Fruit fly (Drosophila melanogaster) whole organism, embryonic: ENCODE measurements around the gene CG9662.
A peak's percentile ranks its signal among the peaks of the same experiment; 100 is the strongest.

Experiments
- CG12391 ChIP-seq: fragments of 200-800 bp; sonication (Bioruptor generic); optimal IDR thresholded peaks from 3 replicates; lab custom pipeline; 2018; ENCODE audit warnings: missing biosample characterization, mild to moderate bottlenecking, missing genetic modification characterization, moderate library complexity
- CG13123 ChIP-seq: fragments of 200-800 bp; sonication (Bioruptor generic); optimal IDR thresholded peaks from 2 replicates; lab custom pipeline; 2016; ENCODE audit warnings: missing biosample characterization, missing genetic modification characterization
- CG13424 ChIP-seq: fragments of 200-800 bp; sonication (Bioruptor generic); optimal IDR thresholded peaks from 2 replicates; lab custom pipeline; 2019; ENCODE audit warnings: missing biosample characterization, mild to moderate bottlenecking, missing genetic modification characterization, moderate library complexity
- CG13775 ChIP-seq: fragments of 200-800 bp; sonication (Bioruptor generic); optimal IDR thresholded peaks from 3 replicates; lab custom pipeline; 2017; ENCODE audit warnings: missing biosample characterization, mild to moderate bottlenecking, missing genetic modification characterization
- CG16813 ChIP-seq: fragments of 200-800 bp; sonication (Bioruptor generic); IDR thresholded peaks from 3 replicates; pipeline ENCODE4 v1.3.6; 2022; ENCODE audit warnings: missing biosample characterization, missing genetic modification characterization; ENCODE audit not compliant: partially characterized antibody
- CG17361 ChIP-seq: fragments of 200-800 bp; sonication (Bioruptor generic); IDR thresholded peaks from 3 replicates; pipeline ENCODE4 v1.3.6; 2022; ENCODE audit warnings: missing biosample characterization, missing genetic modification characterization
- CG17568 ChIP-seq: fragments of 200-800 bp; sonication (Bioruptor generic); optimal IDR thresholded peaks from 2 replicates; lab custom pipeline; 2018; ENCODE audit warnings: missing biosample characterization, mild to moderate bottlenecking, missing genetic modification characterization, moderate library complexity
- CG17802 ChIP-seq: fragments of 200-800 bp; sonication (Bioruptor generic); optimal IDR thresholded peaks from 2 replicates; lab custom pipeline; 2018; ENCODE audit warnings: missing biosample characterization, mild to moderate bottlenecking, missing genetic modification characterization, moderate library complexity
- CG18764 ChIP-seq: fragments of 200-800 bp; sonication (Bioruptor generic); optimal IDR thresholded peaks from 3 replicates; lab custom pipeline; 2016; ENCODE audit warnings: missing biosample characterization, missing genetic modification characterization
- CG2116 ChIP-seq: fragments of 200-800 bp; sonication (Bioruptor generic); optimal IDR thresholded peaks from 3 replicates; lab custom pipeline; 2018; ENCODE audit warnings: missing biosample characterization, mild to moderate bottlenecking, missing genetic modification characterization
- CG2712 ChIP-seq: fragments of 200-800 bp; optimal IDR thresholded peaks from 3 replicates; lab custom pipeline; 2019; ENCODE audit warnings: missing biosample characterization, mild to moderate bottlenecking, missing genetic modification characterization, moderate library complexity
- CG33213 ChIP-seq: fragments of 200-800 bp; sonication (Bioruptor generic); optimal IDR thresholded peaks from 3 replicates; lab custom pipeline; 2016; ENCODE audit warnings: missing biosample characterization, missing genetic modification characterization
- CG3726 ChIP-seq: fragments of 200-800 bp; sonication (Bioruptor generic); IDR thresholded peaks from 3 replicates; pipeline ENCODE4, ENCODE4 v1.3.6; 2022; ENCODE audit warnings: missing biosample characterization, missing genetic modification characterization
- CG7839 ChIP-seq: fragments of 200-800 bp; sonication (Bioruptor generic); optimal IDR thresholded peaks from 3 replicates; lab custom pipeline; 2018; ENCODE audit warnings: missing biosample characterization, mild to moderate bottlenecking, missing genetic modification characterization, moderate library complexity
- CG7963 ChIP-seq: fragments of 200-800 bp; sonication (Bioruptor generic); IDR thresholded peaks from 3 replicates; pipeline ENCODE4 v1.3.6; 2022; ENCODE audit warnings: missing biosample characterization, missing genetic modification characterization; ENCODE audit not compliant: partially characterized antibody
- CG7987 ChIP-seq: fragments of 200-800 bp; sonication (Bioruptor generic); optimal IDR thresholded peaks from 2 replicates; lab custom pipeline; 2018; ENCODE audit warnings: missing biosample characterization, mild to moderate bottlenecking, missing genetic modification characterization, moderate library complexity
- CG8388 ChIP-seq: fragments of 200-800 bp; sonication (Bioruptor generic); optimal IDR thresholded peaks from 2 replicates; lab custom pipeline; 2019; ENCODE audit warnings: missing biosample characterization, mild to moderate bottlenecking, missing genetic modification characterization, moderate library complexity
- CG8944 ChIP-seq: fragments of 200-800 bp; sonication (Bioruptor generic); optimal IDR thresholded peaks from 3 replicates; lab custom pipeline; 2016; ENCODE audit warnings: missing biosample characterization, missing genetic modification characterization
- CrebB ChIP-seq: fragments of 200-800 bp; sonication (Bioruptor generic); optimal IDR thresholded peaks from 3 replicates; lab custom pipeline; 2018; ENCODE audit warnings: missing biosample characterization, mild to moderate bottlenecking, missing genetic modification characterization
- Drgx ChIP-seq: fragments of 200-800 bp; sonication (Bioruptor generic); IDR thresholded peaks from 2 replicates; pipeline ENCODE4 v1.3.6; 2022; ENCODE audit warnings: missing biosample characterization, missing genetic modification characterization
- Fer2 ChIP-seq: fragments of 200-800 bp; sonication (Bioruptor generic); optimal IDR thresholded peaks from 2 replicates; lab custom pipeline; 2018; ENCODE audit warnings: missing biosample characterization, mild to moderate bottlenecking, missing genetic modification characterization, moderate library complexity
- Fer3 ChIP-seq: fragments of 200-800 bp; sonication (Bioruptor generic); optimal IDR thresholded peaks from 2 replicates; lab custom pipeline; 2018; ENCODE audit warnings: missing biosample characterization, mild to moderate bottlenecking, missing genetic modification characterization, moderate library complexity
- H15 ChIP-seq: fragments of 200-800 bp; sonication (Bioruptor generic); IDR thresholded peaks from 3 replicates; pipeline ENCODE4 v1.3.6; 2022; ENCODE audit warnings: missing biosample characterization, missing genetic modification characterization
- HHEX ChIP-seq: fragments of 200-800 bp; sonication (Bioruptor generic); optimal IDR thresholded peaks from 3 replicates; lab custom pipeline; 2017; ENCODE audit warnings: missing biosample characterization, mild to moderate bottlenecking, missing genetic modification characterization, missing genetic modification reagents
- Hmr ChIP-seq: fragments of 200-800 bp; sonication (Bioruptor generic); optimal IDR thresholded peaks from 3 replicates; lab custom pipeline; 2017; ENCODE audit warnings: mild to moderate bottlenecking, missing biosample characterization, missing genetic modification reagents, missing genetic modification characterization
- Lhr ChIP-seq: fragments of 200-800 bp; sonication (Bioruptor generic); optimal IDR thresholded peaks from 3 replicates; lab custom pipeline; 2017; ENCODE audit warnings: mild to moderate bottlenecking, missing biosample characterization, missing genetic modification reagents, missing genetic modification characterization
- Lim3 ChIP-seq: fragments of 200-800 bp; sonication (Bioruptor generic); IDR thresholded peaks from 2 replicates; pipeline ENCODE4 v1.3.6; 2022; ENCODE audit warnings: missing biosample characterization, missing genetic modification characterization
- Lpt ChIP-seq: fragments of >200 bp; optimal IDR thresholded peaks from 2 replicates; lab custom pipeline; 2018; ENCODE audit warnings: missing biosample characterization, missing genetic modification characterization
- Myb ChIP-seq: fragments of 200-800 bp; sonication (Bioruptor generic); optimal IDR thresholded peaks from 2 replicates; lab custom pipeline; 2016; ENCODE audit warnings: missing biosample characterization, missing genetic modification characterization
- Neu2 ChIP-seq: fragments of 200-800 bp; sonication (Bioruptor generic); optimal IDR thresholded peaks from 3 replicates; lab custom pipeline; 2016; ENCODE audit warnings: missing biosample characterization, missing genetic modification characterization, borderline replicate concordance
- Ssrp ChIP-seq: fragments of 200-800 bp; sonication (Bioruptor generic); optimal IDR thresholded peaks from 2 replicates; lab custom pipeline; 2018; ENCODE audit warnings: missing biosample characterization, mild to moderate bottlenecking, missing genetic modification characterization, moderate library complexity
- Usf ChIP-seq: fragments of 200-800 bp; sonication (Bioruptor generic); optimal IDR thresholded peaks from 2 replicates; lab custom pipeline; 2017; ENCODE audit warnings: missing genotype, missing biosample characterization, missing genetic modification characterization
- Vsx1 ChIP-seq: fragments of 200-800 bp; sonication (Bioruptor generic); optimal IDR thresholded peaks from 2 replicates; lab custom pipeline; 2017; ENCODE audit warnings: missing biosample characterization, mild to moderate bottlenecking, missing genetic modification characterization, missing genetic modification reagents
- YL-1 ChIP-seq: fragments of 200-800 bp; sonication (Bioruptor generic); optimal IDR thresholded peaks from 3 replicates; lab custom pipeline; 2017; ENCODE audit warnings: missing biosample characterization, mild to moderate bottlenecking, missing genetic modification characterization
- abd-A ChIP-seq: fragments of 200-800 bp; sonication (Bioruptor generic); optimal IDR thresholded peaks from 3 replicates; lab custom pipeline; 2019; ENCODE audit warnings: missing biosample characterization, mild to moderate bottlenecking, missing genetic modification characterization, moderate library complexity
- amos ChIP-seq: fragments of 200-800 bp; sonication (Bioruptor generic); IDR thresholded peaks from 2 replicates; pipeline ENCODE4 v1.3.6; 2022; ENCODE audit warnings: missing biosample characterization, missing genetic modification characterization; ENCODE audit not compliant: partially characterized antibody
- ap ChIP-seq: fragments of 200-800 bp; sonication (Bioruptor generic); IDR thresholded peaks from 2 replicates; pipeline ENCODE4 v1.3.6; 2022; ENCODE audit warnings: missing biosample characterization, missing genetic modification characterization
- bowl ChIP-seq: fragments of 200-800 bp; sonication (Bioruptor generic); IDR thresholded peaks from 2 replicates; pipeline ENCODE4 v1.3.6; 2022; ENCODE audit warnings: missing biosample characterization, missing genetic modification characterization
- chn ChIP-seq: fragments of 200-800 bp; sonication (Bioruptor generic); optimal IDR thresholded peaks from 2 replicates; lab custom pipeline; 2016; ENCODE audit warnings: missing biosample characterization, missing genetic modification characterization
- grau ChIP-seq: fragments of 200-800 bp; optimal IDR thresholded peaks from 3 replicates; lab custom pipeline; 2019; ENCODE audit warnings: missing biosample characterization, mild to moderate bottlenecking, missing genetic modification characterization, moderate library complexity
- gsb ChIP-seq: fragments of 200-800 bp; sonication (Bioruptor generic); IDR thresholded peaks from 2 replicates; pipeline ENCODE4 v1.3.6; 2022; ENCODE audit warnings: missing biosample characterization, missing genetic modification characterization
- jing ChIP-seq: fragments of 200-800 bp; sonication (Bioruptor generic); optimal IDR thresholded peaks from 2 replicates; lab custom pipeline; 2018; ENCODE audit warnings: missing biosample characterization, mild to moderate bottlenecking, missing genetic modification characterization
- nau ChIP-seq: fragments of 200-800 bp; sonication (Bioruptor generic); optimal IDR thresholded peaks from 3 replicates; lab custom pipeline; 2017; ENCODE audit warnings: missing biosample characterization, mild to moderate bottlenecking, missing genetic modification characterization, missing genetic modification reagents
- otp ChIP-seq: fragments of 200-800 bp; sonication (Bioruptor generic); IDR thresholded peaks from 3 replicates; pipeline ENCODE4, ENCODE4 v1.3.6; 2022; ENCODE audit warnings: missing biosample characterization, missing genetic modification characterization
- shn ChIP-seq: fragments of 200-800 bp; sonication (Bioruptor generic); optimal IDR thresholded peaks from 3 replicates; lab custom pipeline; 2016; ENCODE audit warnings: missing biosample characterization, missing genetic modification characterization
- sim ChIP-seq: fragments of 200-800 bp; sonication (Bioruptor generic); IDR thresholded peaks from 2 replicates; pipeline ENCODE4 v1.3.6; 2022; ENCODE audit warnings: missing biosample characterization, missing genetic modification characterization
- sob ChIP-seq: fragments of 200-800 bp; sonication (Bioruptor generic); IDR thresholded peaks from 2 replicates; pipeline ENCODE4 v1.3.6; 2022; ENCODE audit warnings: missing biosample characterization, missing genetic modification characterization
- stwl ChIP-seq: fragments of 200-800 bp; sonication (Bioruptor generic); optimal IDR thresholded peaks from 3 replicates; lab custom pipeline; 2018; ENCODE audit warnings: missing biosample characterization, mild to moderate bottlenecking, missing genetic modification characterization, moderate library complexity
- tap ChIP-seq: fragments of 200-800 bp; optimal IDR thresholded peaks from 3 replicates; lab custom pipeline; 2019; ENCODE audit warnings: missing biosample characterization, mild to moderate bottlenecking, missing genetic modification characterization, moderate library complexity
- ttk ChIP-seq: fragments of 200-800 bp; sonication (Bioruptor generic); IDR thresholded peaks from 2 replicates; pipeline ENCODE4 v2.1.2; 2022; ENCODE audit warnings: missing biosample characterization, missing genetic modification characterization
- vfl ChIP-seq: fragments of 200-800 bp; sonication (Bioruptor generic); optimal IDR thresholded peaks from 2 replicates; lab custom pipeline; 2016; ENCODE audit warnings: missing biosample characterization, missing genetic modification characterization

The CG9662 gene

dm6 chr2L:3373242-3373641 is 3.3 kb downstream of the CG9662 start, which contains the start of gene GramD1B (continued):
- TF ChIP-seq CG8388 (GFP tag; lab: Kevin White, UChicago) (no peak), Fer2 (tag; lab: Kevin White, UChicago) (no peak), Myb (GFP tag; lab: Kevin White, UChicago) (peak; percentile 33), abd-A (no peak), vfl (no peak), CG13424 (tag; lab: Kevin White, UChicago) (no peak), CG7963 (GFP tag; lab: Robert Waterston, UW) (no peak), jing (GFP tag; lab: Kevin White, UChicago) (no peak), chn (peak; percentile 26), CG12391 (peak; percentile 26), CG17568 (GFP tag; lab: Kevin White, UChicago) (no peak), gsb (GFP tag; lab: Robert Waterston, UW) (no peak), CG17361 (0 out of 3 replicates have a peak, but pooled peaks have one; percentile 34), nau (GFP tag; lab: Kevin White, UChicago) (no peak), bowl (GFP tag; lab: Robert Waterston, UW) (no peak), Hmr (GFP tag; lab: Kevin White, UChicago) (peak; percentile 69), CG8944 (no peak), sim (GFP tag; lab: Robert Waterston, UW) (no peak), sob (GFP tag; lab: Robert Waterston, UW) (no peak), CG16813 (GFP tag; lab: Robert Waterston, UW) (0 out of 3 replicates have a peak, but pooled peaks have one; percentile 7), stwl (tag; lab: Kevin White, UChicago) (peak; percentile 97), grau (peak; percentile 51), Lim3 (GFP tag; lab: Robert Waterston, UW) (no peak), CG18764 (GFP tag; lab: Kevin White, UChicago) (no peak), Vsx1 (GFP tag; lab: Kevin White, UChicago) (no peak), CrebB (tag; lab: Kevin White, UChicago) (peak; percentile 49), tap (tag; lab: Kevin White, UChicago) (no peak), amos (peak; percentile 40; the same call in 1 of the 2 replicates), CG33213 (GFP tag; lab: Kevin White, UChicago) (peak; percentile 47), HHEX (GFP tag; lab: Kevin White, UChicago) (peak; percentile 21), Ssrp (tag; lab: Kevin White, UChicago) (no peak), otp (no peak), Lhr (peak; percentile 47), Drgx (GFP tag; lab: Robert Waterston, UW) (no peak), ap (GFP tag; lab: Robert Waterston, UW) (no peak), CG2116 (peak; percentile 33), Neu2 (GFP tag; lab: Kevin White, UChicago) (no peak), ttk (GFP tag; lab: Robert Waterston, UW) (no peak), CG3726 (no peak), CG7839 (tag; lab: Kevin White, UChicago) (no peak), CG2712 (peak; percentile 20), CG17802 (no peak), CG7987 (GFP tag; lab: Kevin White, UChicago) (peak; percentile 25), YL-1 (GFP tag; lab: Kevin White, UChicago) (peak; percentile 57), CG13775 (GFP tag; lab: Kevin White, UChicago) (no peak), Usf (GFP tag; lab: Kevin White, UChicago) (no peak), CG13123 (GFP tag; lab: Kevin White, UChicago) (no peak), shn (GFP tag; lab: Kevin White, UChicago) (no peak), Fer3 (tag; lab: Kevin White, UChicago) (no peak), H15 (GFP tag; lab: Robert Waterston, UW) (no peak), Lpt (GFP tag; lab: Kevin White, UChicago) (no peak)
